Worm (Caenorhabditis elegans): ENCODE data around the gene C16D2.3.

Gene C16D2.3

ce11 chrII:9112851-9113250 is 25.1 kb upstream of the C16D2.3 start, which contains the start of gene jun-1:
Gene jun-1 (plus strand): TSS chrII:9113157.
- TF ChIP-seq hif-1 (tag; optimal IDR thresholded peaks at IDR 0.05) (peak in 1 of 2 experiments; percentile 57), mes-2 (tag; optimal IDR thresholded peaks at IDR 0.05; ENCODE audit: poor library complexity, severe bottlenecking) (peak; percentile 47), fos-1 (tag; optimal IDR thresholded peaks at IDR 0.05) (no peak), aha-1 (tag) (no peak), lir-3 (tag; optimal IDR thresholded peaks at IDR 0.05) (no peak), ZK546.5 (tag; optimal IDR thresholded peaks at IDR 0.05) (no peak), ZK337.2 (GFP tag; IDR thresholded peaks at IDR 0.05) (no peak), snpc-1.2 (GFP tag; IDR thresholded peaks at IDR 0.05) (no peak), nhr-6 (tag; optimal IDR thresholded peaks at IDR 0.05) (peak; percentile 92), egl-27 (tag; optimal IDR thresholded peaks at IDR 0.05) (no peak), tag-97 (GFP tag; IDR thresholded peaks at IDR 0.05) (no peak), php-3 (GFP tag; IDR thresholded peaks at IDR 0.05) (no peak), aly-2 (tag; optimal IDR thresholded peaks at IDR 0.05) (no peak), hlh-30 (tag; optimal IDR thresholded peaks at IDR 0.05; ENCODE audit: insufficient read depth) (peak; percentile 95), zip-11 (GFP tag; IDR thresholded peaks at IDR 0.05) (no peak), mxl-2 (GFP tag; conservative IDR thresholded peaks at IDR 0.05) (no peak), F49E8.2 (tag; optimal IDR thresholded peaks at IDR 0.05; ENCODE audit: borderline replicate concordance) (no peak), F10B5.3 (tag; optimal IDR thresholded peaks at IDR 0.05) (no peak), nhr-111 (GFP tag; optimal IDR thresholded peaks at IDR 0.05) (no peak), egl-43 (GFP tag; IDR thresholded peaks at IDR 0.05) (no peak), daf-8 (GFP tag; IDR thresholded peaks at IDR 0.05) (no peak), Y105C5A.15 (GFP tag; IDR thresholded peaks at IDR 0.05) (no peak), zip-2 (tag; optimal IDR thresholded peaks at IDR 0.05) (peak; percentile 17), nhr-42 (GFP tag; IDR thresholded peaks at IDR 0.05) (no peak), dve-1 (tag; optimal IDR thresholded peaks at IDR 0.05; ENCODE audit: insufficient read depth) (peak; percentile 93), lim-7 (GFP tag; IDR thresholded peaks at IDR 0.05) (no peak), rbr-2 (tag; optimal IDR thresholded peaks at IDR 0.05) (peak; percentile 83), daf-19 (GFP tag; conservative IDR thresholded peaks at IDR 0.05) (no peak), lin-39 (tag; optimal IDR thresholded peaks at IDR 0.05) (no peak), attf-4 (tag; optimal IDR thresholded peaks at IDR 0.05) (no peak), ces-1 (GFP tag; optimal IDR thresholded peaks at IDR 0.05) (no peak), nhr-77 (tag; optimal IDR thresholded peaks at IDR 0.05) (peak; percentile 93), nhr-11 (tag; optimal IDR thresholded peaks at IDR 0.05) (peak; percentile 94), zfp-3 (GFP tag; conservative IDR thresholded peaks at IDR 0.05) (no peak; the same call in 1 of the 2 replicates), dpl-1 (GFP tag; optimal IDR thresholded peaks at IDR 0.05) (peak; percentile 47), dmd-9 (GFP tag; IDR thresholded peaks at IDR 0.05) (no peak), mxl-3 (GFP tag; optimal IDR thresholded peaks at IDR 0.05) (peak; percentile 56), hmg-1.1 (GFP tag; IDR thresholded peaks at IDR 0.05) (peak; percentile 67; the same call in 1 of the 2 replicates), hlh-11 (tag; optimal IDR thresholded peaks at IDR 0.05) (peak; percentile 91), ztf-7 (tag; optimal IDR thresholded peaks at IDR 0.05) (no peak), madf-5 (GFP tag; IDR thresholded peaks at IDR 0.05) (no peak), unc-39 (tag; optimal IDR thresholded peaks at IDR 0.05) (no peak), nhr-48 (tag; optimal IDR thresholded peaks at IDR 0.05) (peak; percentile 73), ceh-44 (GFP tag; IDR thresholded peaks at IDR 0.05) (no peak), tra-1 (GFP tag; IDR thresholded peaks at IDR 0.05) (peak; percentile 60; the same call in 1 of the 2 replicates), duxl-1 (tag; optimal IDR thresholded peaks at IDR 0.05; ENCODE audit: poor library complexity) (no peak), F26F4.8 (GFP tag; conservative IDR thresholded peaks at IDR 0.05) (no peak), nhr-10 (tag; optimal IDR thresholded peaks at IDR 0.05) (peak; percentile 17), jun-1 (tag; optimal IDR thresholded peaks at IDR 0.05) (no peak), ztf-11 (tag; optimal IDR thresholded peaks at IDR 0.05) (no peak), dmd-6 (GFP tag; IDR thresholded peaks at IDR 0.05) (peak; percentile 74), ceh-20 (GFP tag; IDR thresholded peaks at IDR 0.05) (0 out of 2 replicates have a peak, but pooled peaks have one; percentile 35)
